Worm (Caenorhabditis elegans) whole organism, late embryonic: Measurements from ENCODE around the gene pqn-31.

Source experiments
- C38D4.7 ChIP-seq: fragments of 200-800 bp; sonication (Bioruptor generic); optimal IDR thresholded peaks from 2 replicates; lab custom pipeline; 2018; ENCODE audit warnings: mild to moderate bottlenecking, missing genetic modification characterization, moderate library complexity, missing compliant biosample characterization
- ahr-1 ChIP-seq: sonication (generic microtip); optimal IDR thresholded peaks from 2 replicates; lab custom pipeline; 2016; ENCODE audit warnings: missing genetic modification characterization, missing compliant biosample characterization
- ceh-18 ChIP-seq: sonication (generic microtip); optimal IDR thresholded peaks from 2 replicates; lab custom pipeline; 2016; ENCODE audit warnings: missing genetic modification characterization, missing compliant biosample characterization
- ceh-19 ChIP-seq: fragments of 200-800 bp; sonication (Bioruptor generic); optimal IDR thresholded peaks from 2 replicates; lab custom pipeline; 2018; ENCODE audit warnings: mild to moderate bottlenecking, missing genetic modification characterization, missing compliant biosample characterization
- ceh-2 ChIP-seq: sonication (generic microtip); optimal IDR thresholded peaks from 2 replicates; lab custom pipeline; 2016; ENCODE audit warnings: missing genotype, missing genetic modification characterization, missing compliant biosample characterization
- ceh-22 ChIP-seq: sonication (generic microtip); optimal IDR thresholded peaks from 2 replicates; lab custom pipeline; 2017; ENCODE audit warnings: missing biosample characterization, missing genetic modification characterization
- ceh-31 ChIP-seq: sonication (generic microtip); optimal IDR thresholded peaks from 2 replicates; lab custom pipeline; 2016; ENCODE audit warnings: missing genetic modification characterization, missing compliant biosample characterization
- ceh-48 ChIP-seq: sonication (generic microtip); optimal IDR thresholded peaks from 2 replicates; lab custom pipeline; 2016; ENCODE audit warnings: missing genetic modification characterization, inconsistent platforms, missing compliant biosample characterization
- ceh-9 ChIP-seq: sonication (generic microtip); optimal IDR thresholded peaks from 2 replicates; lab custom pipeline; 2016; ENCODE audit warnings: mild to moderate bottlenecking, missing genetic modification characterization, inconsistent platforms, missing compliant biosample characterization
- che-1 ChIP-seq: sonication (generic microtip); optimal IDR thresholded peaks from 2 replicates; lab custom pipeline; 2016; ENCODE audit warnings: mild to moderate bottlenecking, missing genetic modification characterization, missing compliant biosample characterization
- dve-1 ChIP-seq: sonication (generic microtip); optimal IDR thresholded peaks from 2 replicates; lab custom pipeline; 2017; ENCODE audit warnings: antibody characterized with exemption, mild to moderate bottlenecking, missing genetic modification characterization, missing compliant biosample characterization
- elt-2 ChIP-seq: sonication (generic microtip); optimal IDR thresholded peaks from 2 replicates; lab custom pipeline; 2016; ENCODE audit warnings: missing genetic modification reagents, missing genetic modification characterization, missing compliant biosample characterization
- ets-4 ChIP-seq: sonication (generic microtip); optimal IDR thresholded peaks from 2 replicates; lab custom pipeline; 2016; ENCODE audit warnings: missing genetic modification characterization, missing compliant biosample characterization
- fkh-6 ChIP-seq: sonication (generic microtip); optimal IDR thresholded peaks from 2 replicates; lab custom pipeline; 2016; ENCODE audit warnings: missing genetic modification characterization, missing compliant biosample characterization
- gmeb-2 ChIP-seq: sonication (generic microtip); optimal IDR thresholded peaks from 2 replicates; lab custom pipeline; 2016; ENCODE audit warnings: missing genetic modification characterization, inconsistent platforms, missing compliant biosample characterization
- hlh-13 ChIP-seq: fragments of 200-800 bp; sonication (Bioruptor generic); optimal IDR thresholded peaks from 2 replicates; lab custom pipeline; 2018; ENCODE audit warnings: mild to moderate bottlenecking, missing genetic modification characterization, missing compliant biosample characterization
- hlh-15 ChIP-seq: sonication (generic microtip); optimal IDR thresholded peaks from 2 replicates; lab custom pipeline; 2016; ENCODE audit warnings: missing genetic modification characterization, missing compliant biosample characterization
- hlh-30 ChIP-seq: sonication (generic microtip); optimal IDR thresholded peaks from 2 replicates; lab custom pipeline; 2017; ENCODE audit warnings: antibody characterized with exemption, missing genetic modification characterization, missing compliant biosample characterization; ENCODE audit not compliant: insufficient read depth
- hlh-8 ChIP-seq: sonication (generic microtip); optimal IDR thresholded peaks from 2 replicates; lab custom pipeline; 2016; ENCODE audit warnings: missing genotype, missing genetic modification characterization, missing compliant biosample characterization
- lim-6 ChIP-seq: sonication (generic microtip); optimal IDR thresholded peaks from 2 replicates; lab custom pipeline; 2016; ENCODE audit warnings: missing genetic modification characterization, missing compliant biosample characterization
- madf-2 ChIP-seq: sonication (generic microtip); optimal IDR thresholded peaks from 2 replicates; lab custom pipeline; 2017; ENCODE audit warnings: missing genetic modification characterization, missing compliant biosample characterization
- mec-3 ChIP-seq: sonication (generic microtip); optimal IDR thresholded peaks from 2 replicates; lab custom pipeline; 2016; ENCODE audit warnings: borderline replicate concordance, missing genetic modification characterization, missing compliant biosample characterization
- nfya-1 ChIP-seq: sonication (generic microtip); optimal IDR thresholded peaks from 2 replicates; lab custom pipeline; 2017; ENCODE audit warnings: missing genetic modification characterization, mild to moderate bottlenecking, missing compliant biosample characterization, antibody characterized with exemption, moderate library complexity
- nhr-11 ChIP-seq: fragments of 150-350 bp; optimal IDR thresholded peaks from 2 replicates; lab custom pipeline; 2014; ENCODE audit warnings: missing biosample characterization, missing genetic modification characterization
- npax-4 ChIP-seq: sonication (generic microtip); optimal IDR thresholded peaks from 2 replicates; lab custom pipeline; 2016; ENCODE audit warnings: missing genetic modification characterization, missing compliant biosample characterization
- odd-2 ChIP-seq: sonication (generic microtip); optimal IDR thresholded peaks from 2 replicates; lab custom pipeline; 2017; ENCODE audit warnings: antibody characterized with exemption, mild to moderate bottlenecking, missing genetic modification characterization, missing compliant biosample characterization
- pha-4 ChIP-seq: fragments of 150-350 bp; optimal IDR thresholded peaks from 2 replicates; lab custom pipeline; 2018; ENCODE audit warnings: missing biosample characterization, missing genetic modification reagents, missing genetic modification characterization
- ref-2 ChIP-seq: sonication (generic microtip); optimal IDR thresholded peaks from 2 replicates; lab custom pipeline; 2016; ENCODE audit warnings: missing genetic modification characterization, missing compliant biosample characterization
- rnt-1 ChIP-seq: sonication (generic microtip); optimal IDR thresholded peaks from 2 replicates; lab custom pipeline; 2016; ENCODE audit warnings: missing genetic modification characterization, missing compliant biosample characterization
- sdc-2 ChIP-seq: sonication (generic microtip); optimal IDR thresholded peaks from 2 replicates; lab custom pipeline; 2016; ENCODE audit warnings: missing genotype, missing genetic modification characterization, missing compliant biosample characterization
- sox-4 ChIP-seq: sonication (generic microtip); optimal IDR thresholded peaks from 2 replicates; lab custom pipeline; 2017; ENCODE audit warnings: mild to moderate bottlenecking, missing genetic modification characterization, inconsistent platforms, missing compliant biosample characterization
- syd-9 ChIP-seq: sonication (generic microtip); optimal IDR thresholded peaks from 2 replicates; lab custom pipeline; 2016; ENCODE audit warnings: mild to moderate bottlenecking, missing genetic modification characterization, moderate library complexity, missing compliant biosample characterization
- tbx-2 ChIP-seq: sonication (generic microtip); optimal IDR thresholded peaks from 2 replicates; lab custom pipeline; 2016; ENCODE audit warnings: missing genetic modification characterization, missing compliant biosample characterization
- tbx-7 ChIP-seq: sonication (generic microtip); optimal IDR thresholded peaks from 2 replicates; lab custom pipeline; 2016; ENCODE audit warnings: missing genotype, missing genetic modification characterization, missing compliant biosample characterization
- unc-86 ChIP-seq: sonication (generic microtip); optimal IDR thresholded peaks from 2 replicates; lab custom pipeline; 2016; ENCODE audit warnings: missing genetic modification characterization, missing compliant biosample characterization
- zip-5 ChIP-seq: sonication (generic microtip); optimal IDR thresholded peaks from 2 replicates; lab custom pipeline; 2016; ENCODE audit warnings: missing genetic modification characterization, missing compliant biosample characterization

The pqn-31 gene

DNA sequence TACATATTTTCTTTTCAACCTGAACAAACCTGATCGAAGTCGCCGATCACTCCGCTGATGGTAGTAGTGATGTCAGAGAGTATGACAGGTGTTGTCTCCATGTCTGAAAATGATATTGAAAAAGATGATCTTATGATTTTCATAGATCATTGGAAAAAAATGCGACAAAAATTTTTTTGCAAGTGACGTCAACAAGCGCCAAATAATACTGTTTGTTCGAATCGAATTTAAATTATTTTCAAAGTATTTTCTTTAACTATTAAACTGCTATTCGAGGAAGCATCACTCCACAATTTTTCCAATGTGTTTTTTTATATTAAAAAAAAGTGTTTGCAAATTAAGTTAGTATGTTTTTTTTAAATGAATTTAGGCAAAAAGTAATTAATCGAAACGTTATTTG is 28.2 kb downstream of the pqn-31 start, which contains the start of gene pitr-2:
pitr-2 (minus strand) TSS at position 101 of the 400 bp plus-strand sequence.
- TF ChIP-seq ref-2 (tag; lab: Kevin White, UChicago): no peak
- no peak for TF ChIP-seq unc-86 (tag; lab: Kevin White, UChicago)
- TF ChIP-seq ceh-31 (tag; lab: Kevin White, UChicago): no peak
- no peak for TF ChIP-seq che-1 (tag; lab: Kevin White, UChicago)
- TF ChIP-seq odd-2 (tag; lab: Kevin White, UChicago): no peak
- no peak for TF ChIP-seq pha-4 (tag; lab: Kevin White, UChicago)
- no peak for TF ChIP-seq sox-4
- TF ChIP-seq, all 69 proteins: peak for 0

DNA sequence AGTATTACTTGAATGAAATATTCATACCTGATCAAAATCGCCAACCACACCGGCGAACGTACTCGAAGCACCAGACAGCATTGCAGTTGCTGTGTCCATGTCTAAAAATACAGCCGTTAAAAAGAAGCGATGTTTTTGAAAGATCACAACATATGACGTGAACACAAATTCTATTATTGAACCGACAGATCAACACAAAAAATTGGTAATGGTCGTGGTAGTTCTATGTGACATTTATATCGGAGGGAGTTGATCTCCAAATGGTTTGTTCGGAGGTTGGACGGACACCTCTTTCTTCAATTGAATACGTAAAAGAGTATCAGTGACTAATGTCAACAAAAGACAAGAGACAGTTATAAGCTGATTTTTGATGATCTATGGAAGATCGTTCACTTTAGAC is 31.9 kb downstream of the pqn-31 start, which contains the start of gene pitr-3:
pitr-3 (minus strand) TSS at position 101 of the 400 bp plus-strand sequence.
- TF ChIP-seq syd-9 (tag; lab: Kevin White, UChicago) (no peak), ceh-22 (tag; lab: Kevin White, UChicago) (no peak), tbx-2 (tag; lab: Kevin White, UChicago) (no peak), ceh-48 (no peak), nfya-1 (tag; lab: Kevin White, UChicago) (no peak), mec-3 (tag; lab: Kevin White, UChicago) (no peak), gmeb-2 (tag; lab: Kevin White, UChicago) (no peak), lim-6 (tag; lab: Kevin White, UChicago) (no peak), nhr-11 (tag; lab: Kevin White, UChicago) (no peak), ahr-1 (tag; lab: Kevin White, UChicago) (no peak), ceh-19 (GFP tag; lab: Kevin White, UChicago) (no peak), madf-2 (tag; lab: Kevin White, UChicago) (no peak), hlh-8 (tag; lab: Kevin White, UChicago) (no peak), ets-4 (no peak)

DNA sequence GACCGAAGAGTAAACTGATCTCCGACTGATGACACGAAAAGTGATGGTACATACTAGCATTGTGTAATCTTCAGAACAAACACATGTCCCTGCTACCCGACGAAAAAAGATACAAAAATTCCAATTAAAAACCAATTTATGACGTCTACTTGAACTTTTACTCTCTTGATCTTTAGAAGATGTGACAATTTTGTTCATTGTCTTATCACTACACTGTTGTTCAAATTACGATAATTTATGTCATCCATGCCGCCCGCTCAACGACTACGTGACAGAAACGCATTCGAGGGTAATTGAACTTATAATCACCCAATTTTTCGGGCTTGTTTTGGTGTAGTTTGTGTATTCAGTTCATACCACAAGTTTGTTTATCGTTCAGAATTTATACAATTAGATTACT is 34.5 kb downstream of the pqn-31 start:
- TF ChIP-seq gmeb-2 (tag; lab: Kevin White, UChicago): no peak
- TF ChIP-seq npax-4 (tag; lab: Kevin White, UChicago): no peak
- no peak for TF ChIP-seq unc-86 (tag; lab: Kevin White, UChicago)
- no peak for TF ChIP-seq ceh-2 (tag; lab: Kevin White, UChicago)
- no peak for TF ChIP-seq rnt-1 (tag; lab: Kevin White, UChicago)
- TF ChIP-seq tbx-7 (tag; lab: Kevin White, UChicago): no peak
- no peak for TF ChIP-seq ahr-1 (tag; lab: Kevin White, UChicago)
- no peak for TF ChIP-seq ceh-18 (tag; lab: Kevin White, UChicago)
- TF ChIP-seq, all 69 proteins: peak for 0

DNA sequence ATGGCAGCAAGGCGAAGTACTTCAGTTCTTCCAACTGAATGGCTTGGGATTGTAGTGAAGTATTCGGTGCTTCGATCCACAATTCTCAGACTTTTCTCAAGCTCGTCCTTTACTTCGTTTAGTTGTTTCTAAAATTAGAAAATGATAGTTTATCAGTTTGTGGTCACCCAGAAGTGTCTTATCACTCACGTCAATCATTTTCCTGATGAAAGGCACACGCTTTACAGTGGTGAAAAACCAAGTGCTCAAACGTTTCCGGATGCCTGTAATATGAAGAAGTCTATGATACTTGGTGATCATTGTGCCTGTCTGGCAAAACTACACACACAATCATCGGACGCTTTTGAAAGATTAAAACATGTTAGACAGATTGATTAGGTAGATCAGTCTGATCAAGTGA is 36.8 kb downstream of the pqn-31 start:
- TF ChIP-seq elt-2 (tag; lab: Kevin White, UChicago) (peak; percentile 19), ceh-9 (tag; lab: Kevin White, UChicago) (no peak)

DNA sequence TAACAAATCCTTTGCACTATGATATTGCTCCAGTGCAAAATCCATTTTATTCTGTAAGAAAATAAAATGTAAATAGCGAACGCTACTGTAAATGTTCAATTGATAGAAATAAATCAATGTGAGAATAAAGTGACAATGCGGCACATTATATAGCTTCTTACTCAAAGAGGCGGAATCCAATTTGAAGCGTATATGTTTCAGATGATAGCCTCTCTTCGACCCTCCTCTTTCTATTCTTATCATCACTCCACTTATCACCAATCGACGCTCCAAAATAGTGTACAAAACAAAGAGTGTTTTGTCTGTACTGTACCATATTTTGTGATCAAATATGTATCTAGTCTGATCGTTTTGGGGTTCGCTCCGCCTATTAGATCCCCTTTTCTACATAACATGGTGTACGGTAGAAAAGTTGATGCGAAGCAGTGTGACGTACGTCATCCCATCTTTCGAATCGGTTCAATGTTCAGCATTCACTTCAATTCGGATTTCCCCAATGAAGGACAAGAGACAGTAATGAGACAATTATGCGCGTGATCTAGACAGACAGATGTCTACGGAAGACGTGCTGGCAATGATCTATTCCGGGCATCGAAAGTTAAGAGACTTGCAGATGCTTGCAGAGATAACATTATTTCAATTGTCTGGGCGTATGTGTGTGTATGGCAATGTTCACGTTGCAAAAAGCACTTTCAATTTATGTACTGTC is 37.6 kb downstream of the pqn-31 start, which contains the start of gene spl-2:
spl-2 (minus strand) TSS at position 51 of the 709 bp plus-strand sequence.
- no peak for TF ChIP-seq lim-6 (tag; lab: Kevin White, UChicago)
- TF ChIP-seq hlh-13: no peak
- no peak for TF ChIP-seq che-1 (tag; lab: Kevin White, UChicago)
- TF ChIP-seq elt-2 (tag; lab: Kevin White, UChicago): peak; percentile 22
- no peak for TF ChIP-seq ahr-1 (tag; lab: Kevin White, UChicago)

DNA sequence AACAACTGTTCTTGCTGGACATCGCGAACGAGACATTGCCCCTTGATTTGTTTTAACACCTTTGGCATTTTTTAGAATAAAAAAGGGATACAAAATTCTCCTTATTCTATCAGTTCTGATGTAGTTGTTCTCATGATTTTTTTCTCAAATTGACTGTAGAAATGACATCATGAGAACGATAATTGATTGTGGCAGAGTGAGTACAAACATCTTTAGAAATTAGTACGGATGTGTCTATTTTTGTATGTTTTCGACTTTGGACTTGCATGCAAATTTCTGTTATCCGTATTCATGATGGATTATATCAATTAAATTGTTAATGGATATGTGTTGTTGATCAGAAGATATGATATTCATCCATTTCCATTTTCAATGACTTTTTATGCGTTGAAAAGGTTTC is 38.8 kb downstream of the pqn-31 start:
- no peak for TF ChIP-seq npax-4 (tag; lab: Kevin White, UChicago)
- TF ChIP-seq hlh-30 (tag; lab: Kevin White, UChicago): no peak
- no peak for TF ChIP-seq sdc-2 (tag; lab: Kevin White, UChicago)
- TF ChIP-seq che-1 (tag; lab: Kevin White, UChicago): no peak
- TF ChIP-seq unc-86 (tag; lab: Kevin White, UChicago): no peak
- TF ChIP-seq syd-9 (tag; lab: Kevin White, UChicago): no peak
- no peak for TF ChIP-seq C38D4.7 (GFP tag; lab: Kevin White, UChicago)
- no peak for TF ChIP-seq ets-4
- TF ChIP-seq dve-1 (tag; lab: Kevin White, UChicago): no peak
- no peak for TF ChIP-seq zip-5 (tag; lab: Kevin White, UChicago)
- TF ChIP-seq fkh-6 (tag; lab: Kevin White, UChicago): no peak
- TF ChIP-seq hlh-15 (tag; lab: Kevin White, UChicago): no peak
